Fruit fly (Drosophila melanogaster) whole organism, embryonic: ENCODE results near the gene CG14805.

Experiments
- Abd-B ChIP-seq: fragments of 200-800 bp; sonication (Bioruptor generic); optimal IDR thresholded peaks from 2 replicates; lab custom pipeline; 2018; ENCODE audit warnings: missing biosample characterization, mild to moderate bottlenecking, missing genetic modification characterization, moderate library complexity
- Blimp-1 ChIP-seq: fragments of 200-800 bp; sonication (Bioruptor generic); optimal IDR thresholded peaks from 3 replicates; lab custom pipeline; 2018; ENCODE audit warnings: missing biosample characterization, missing genetic modification characterization, mild to moderate bottlenecking, moderate library complexity, missing genetic modification reagents
- CG10267 ChIP-seq: fragments of 200-800 bp; sonication (Bioruptor generic); optimal IDR thresholded peaks from 2 replicates; lab custom pipeline; 2018; ENCODE audit warnings: missing biosample characterization, mild to moderate bottlenecking, missing genetic modification characterization, moderate library complexity
- CG10366 ChIP-seq: fragments of 200-800 bp; sonication (Bioruptor generic); IDR thresholded peaks from 2 replicates; pipeline ENCODE4 v1.3.6; 2022; ENCODE audit warnings: missing biosample characterization, missing genetic modification characterization
- CG11695 ChIP-seq: fragments of 200-800 bp; sonication (Bioruptor generic); IDR thresholded peaks from 3 replicates; pipeline ENCODE4 v1.3.6; 2022; ENCODE audit warnings: missing biosample characterization, missing genetic modification characterization
- CG12071 ChIP-seq: fragments of 200-800 bp; sonication (Bioruptor generic); optimal IDR thresholded peaks from 3 replicates; lab custom pipeline; 2018; ENCODE audit warnings: missing biosample characterization, mild to moderate bottlenecking, missing genetic modification characterization
- CG12104 ChIP-seq: fragments of 200-800 bp; sonication (Bioruptor generic); optimal IDR thresholded peaks from 3 replicates; lab custom pipeline; 2016; ENCODE audit warnings: missing biosample characterization, missing genetic modification characterization
- CG12155 ChIP-seq: fragments of 200-800 bp; sonication (Bioruptor generic); optimal IDR thresholded peaks from 3 replicates; lab custom pipeline; 2016; ENCODE audit warnings: missing biosample characterization, missing genetic modification characterization
- CG14441 ChIP-seq: fragments of 200-800 bp; sonication (Bioruptor generic); IDR thresholded peaks from 2 replicates; pipeline ENCODE4 v1.3.6; 2022; ENCODE audit warnings: missing biosample characterization, missing genetic modification characterization
- CG15073 ChIP-seq: fragments of 200-800 bp; sonication (Bioruptor generic); optimal IDR thresholded peaks from 2 replicates; lab custom pipeline; 2016; ENCODE audit warnings: missing biosample characterization, missing genetic modification characterization
- CG15479 ChIP-seq: fragments of 200-800 bp; sonication (Bioruptor generic); optimal IDR thresholded peaks from 3 replicates; lab custom pipeline; 2019; ENCODE audit warnings: missing biosample characterization, mild to moderate bottlenecking, missing genetic modification characterization, moderate library complexity
- CG17186 ChIP-seq: fragments of 200-800 bp; sonication (Bioruptor generic); optimal IDR thresholded peaks from 3 replicates; lab custom pipeline; 2017; ENCODE audit warnings: missing biosample characterization, missing genetic modification reagents, missing genetic modification characterization
- CG34224 ChIP-seq: fragments of 200-800 bp; sonication (Bioruptor generic); IDR thresholded peaks from 3 replicates; pipeline ENCODE4 v1.3.6; 2022; ENCODE audit warnings: missing biosample characterization, missing genetic modification characterization; ENCODE audit not compliant: partially characterized antibody
- CG34422 ChIP-seq: fragments of 200-800 bp; sonication (Bioruptor generic); IDR thresholded peaks from 3 replicates; pipeline ENCODE4 v1.3.6; 2022; ENCODE audit warnings: missing biosample characterization, missing genetic modification characterization
- CG5180 ChIP-seq: fragments of 200-800 bp; sonication (Bioruptor generic); optimal IDR thresholded peaks from 3 replicates; lab custom pipeline; 2017; ENCODE audit warnings: missing biosample characterization, missing genetic modification characterization, mild to moderate bottlenecking, moderate library complexity, missing genetic modification reagents
- CG5245 ChIP-seq: fragments of 200-800 bp; sonication (Bioruptor generic); optimal IDR thresholded peaks from 3 replicates; lab custom pipeline; 2016; ENCODE audit warnings: missing biosample characterization, missing genetic modification characterization
- CG7556 ChIP-seq: fragments of 200-800 bp; sonication (Bioruptor generic); optimal IDR thresholded peaks from 2 replicates; lab custom pipeline; 2017; ENCODE audit warnings: missing biosample characterization, mild to moderate bottlenecking, missing genetic modification characterization
- CG7987 ChIP-seq: fragments of 200-800 bp; sonication (Bioruptor generic); optimal IDR thresholded peaks from 2 replicates; lab custom pipeline; 2018; ENCODE audit warnings: missing biosample characterization, mild to moderate bottlenecking, missing genetic modification characterization, moderate library complexity
- CG9932 ChIP-seq: fragments of 200-800 bp; sonication (Bioruptor generic); IDR thresholded peaks from 2 replicates; pipeline ENCODE4 v1.3.6; 2022; ENCODE audit warnings: missing biosample characterization, missing genetic modification characterization
- D19B ChIP-seq: fragments of 200-800 bp; sonication (Bioruptor generic); optimal IDR thresholded peaks from 2 replicates; lab custom pipeline; 2017; ENCODE audit warnings: missing biosample characterization, mild to moderate bottlenecking, missing genetic modification characterization
- E2f1 ChIP-seq: fragments of 200-800 bp; sonication (Bioruptor generic); IDR thresholded peaks from 2 replicates; pipeline ENCODE4 v1.3.6; 2022; ENCODE audit warnings: missing biosample characterization, missing genetic modification characterization
- Fer1 ChIP-seq: fragments of 200-800 bp; sonication (Bioruptor generic); optimal IDR thresholded peaks from 2 replicates; lab custom pipeline; 2017; ENCODE audit warnings: missing biosample characterization, mild to moderate bottlenecking, missing genetic modification characterization
- HLH3B ChIP-seq: fragments of 200-800 bp; sonication (Bioruptor generic); IDR thresholded peaks from 2 replicates; pipeline ENCODE4 v1.3.6; 2022; ENCODE audit warnings: missing biosample characterization, missing genetic modification characterization
- Hr78 ChIP-seq, 2 experiments: fragments of 200-800 bp in 1 of 2; fragments of >200 bp in 1 of 2; sonication (Bioruptor generic) in 1 of 2; optimal IDR thresholded peaks; 2 replicates each; lab custom pipeline; 2017 to 2019; ENCODE audit warnings: missing biosample characterization in 2 of 2, missing genetic modification characterization in 2 of 2, mild to moderate bottlenecking in 1 of 2, moderate library complexity in 1 of 2
- Med ChIP-seq: fragments of 200-800 bp; sonication (Bioruptor generic); peaks from one replicate; lab custom pipeline; 2016; ENCODE audit warnings: missing biosample characterization, missing genetic modification characterization, mild to moderate bottlenecking, inconsistent platforms, moderate library complexity
- NC2α ChIP-seq: fragments of 200-800 bp; sonication (Bioruptor generic); optimal IDR thresholded peaks from 2 replicates; lab custom pipeline; 2016; ENCODE audit warnings: missing biosample characterization, missing genetic modification characterization
- Nf-YB ChIP-seq: fragments of 200-800 bp; sonication (Bioruptor generic); optimal IDR thresholded peaks from 3 replicates; lab custom pipeline; 2019; ENCODE audit warnings: missing biosample characterization, mild to moderate bottlenecking, missing genetic modification characterization, moderate library complexity
- Ssrp ChIP-seq: fragments of 200-800 bp; sonication (Bioruptor generic); optimal IDR thresholded peaks from 2 replicates; lab custom pipeline; 2018; ENCODE audit warnings: missing biosample characterization, mild to moderate bottlenecking, missing genetic modification characterization, moderate library complexity
- ato ChIP-seq: fragments of 200-800 bp; sonication (Bioruptor generic); IDR thresholded peaks from 2 replicates; pipeline ENCODE4 v1.3.6; 2022; ENCODE audit warnings: missing biosample characterization, missing genetic modification characterization; ENCODE audit not compliant: partially characterized antibody
- br ChIP-seq: fragments of >200 bp; optimal IDR thresholded peaks from 2 replicates; lab custom pipeline; 2017
- chif ChIP-seq, 2 experiments: fragments of 200-800 bp; sonication (Bioruptor generic); optimal IDR thresholded peaks; 3 replicates each; lab custom pipeline; 2016; ENCODE audit warnings: missing biosample characterization in 2 of 2, missing genetic modification characterization in 2 of 2
- chinmo ChIP-seq: fragments of 200-800 bp; sonication (Bioruptor generic); IDR thresholded peaks from 4 replicates; pipeline ENCODE4 v1.3.6; 2022; ENCODE audit warnings: missing biosample characterization, missing genetic modification characterization; ENCODE audit not compliant: partially characterized antibody
- danr ChIP-seq: fragments of 200-800 bp; sonication (Bioruptor generic); IDR thresholded peaks from 2 replicates; pipeline ENCODE4 v1.3.6; 2022; ENCODE audit warnings: missing biosample characterization, missing genetic modification characterization
- gsb-n ChIP-seq: fragments of 200-800 bp; sonication (Bioruptor generic); optimal IDR thresholded peaks from 3 replicates; lab custom pipeline; 2018; ENCODE audit warnings: missing biosample characterization, mild to moderate bottlenecking, missing genetic modification characterization
- hb ChIP-seq: fragments of 200-800 bp; sonication (Bioruptor generic); IDR thresholded peaks from 3 replicates; pipeline ENCODE4 v1.3.6; 2022; ENCODE audit warnings: missing biosample characterization, missing genetic modification characterization; ENCODE audit not compliant: partially characterized antibody
- jumu ChIP-seq: fragments of 200-800 bp; sonication (Bioruptor generic); optimal IDR thresholded peaks from 3 replicates; lab custom pipeline; 2016; ENCODE audit warnings: missing biosample characterization, missing genetic modification characterization
- kay ChIP-seq: fragments of 200-800 bp; sonication (Bioruptor generic); optimal IDR thresholded peaks from 2 replicates; lab custom pipeline; 2016; ENCODE audit warnings: missing biosample characterization, missing genetic modification characterization
- klu ChIP-seq: fragments of 200-800 bp; sonication (Bioruptor generic); IDR thresholded peaks from 2 replicates; pipeline ENCODE4 v1.3.6; 2022; ENCODE audit warnings: missing biosample characterization, missing genetic modification characterization
- nom ChIP-seq: fragments of 200-800 bp; sonication (Bioruptor generic); optimal IDR thresholded peaks from 2 replicates; lab custom pipeline; 2017; ENCODE audit warnings: missing biosample characterization, missing genetic modification characterization, mild to moderate bottlenecking, moderate library complexity, missing genetic modification reagents
- pita ChIP-seq: fragments of 200-800 bp; sonication (Bioruptor generic); optimal IDR thresholded peaks from 2 replicates; lab custom pipeline; 2017; ENCODE audit warnings: missing biosample characterization, mild to moderate bottlenecking, missing genetic modification characterization
- ranshi ChIP-seq: fragments of 200-800 bp; sonication (Bioruptor generic); IDR thresholded peaks from 2 replicates; pipeline ENCODE4 v1.3.6; 2022; ENCODE audit warnings: missing biosample characterization, missing genetic modification characterization
- repo ChIP-seq: fragments of 200-800 bp; sonication (Bioruptor generic); optimal IDR thresholded peaks from 2 replicates; lab custom pipeline; 2016; ENCODE audit warnings: missing biosample characterization, missing genetic modification characterization
- schlank ChIP-seq: fragments of 200-800 bp; sonication (Bioruptor generic); optimal IDR thresholded peaks from 2 replicates; lab custom pipeline; 2018; ENCODE audit warnings: missing biosample characterization, mild to moderate bottlenecking, missing genetic modification characterization
- sens-2 ChIP-seq: fragments of 200-800 bp; sonication (Bioruptor generic); IDR thresholded peaks from 2 replicates; pipeline ENCODE4 v1.3.6; 2022; ENCODE audit warnings: missing biosample characterization, missing genetic modification characterization
- sna ChIP-seq: fragments of 200-800 bp; sonication (Bioruptor generic); IDR thresholded peaks from 2 replicates; pipeline ENCODE4 v1.3.6; 2022; ENCODE audit warnings: missing biosample characterization, missing genetic modification characterization; ENCODE audit not compliant: partially characterized antibody
- sqz ChIP-seq: fragments of 200-800 bp; sonication (Bioruptor generic); optimal IDR thresholded peaks from 3 replicates; lab custom pipeline; 2018; ENCODE audit warnings: missing biosample characterization, mild to moderate bottlenecking, missing genetic modification characterization
- stc ChIP-seq: fragments of 200-800 bp; sonication (Bioruptor generic); IDR thresholded peaks from 2 replicates; pipeline ENCODE4 v1.3.6; 2022; ENCODE audit warnings: missing biosample characterization, missing genetic modification characterization
- sug ChIP-seq: fragments of 200-800 bp; optimal IDR thresholded peaks from 2 replicates; lab custom pipeline; 2019; ENCODE audit warnings: missing biosample characterization, mild to moderate bottlenecking, missing genetic modification characterization, moderate library complexity
- twi ChIP-seq: fragments of 200-800 bp; optimal IDR thresholded peaks from 2 replicates; lab custom pipeline; 2019; ENCODE audit warnings: missing biosample characterization, mild to moderate bottlenecking, missing genetic modification characterization, moderate library complexity
- usp ChIP-seq: fragments of >200 bp; optimal IDR thresholded peaks from 2 replicates; lab custom pipeline; 2017; ENCODE audit warnings: missing biosample characterization, missing genetic modification characterization
- vvl ChIP-seq: fragments of 200-800 bp; sonication (Bioruptor generic); IDR thresholded peaks from 2 replicates; pipeline ENCODE4 v1.3.6; 2022; ENCODE audit warnings: missing biosample characterization, missing genetic modification characterization

Gene CG14805

DNA sequence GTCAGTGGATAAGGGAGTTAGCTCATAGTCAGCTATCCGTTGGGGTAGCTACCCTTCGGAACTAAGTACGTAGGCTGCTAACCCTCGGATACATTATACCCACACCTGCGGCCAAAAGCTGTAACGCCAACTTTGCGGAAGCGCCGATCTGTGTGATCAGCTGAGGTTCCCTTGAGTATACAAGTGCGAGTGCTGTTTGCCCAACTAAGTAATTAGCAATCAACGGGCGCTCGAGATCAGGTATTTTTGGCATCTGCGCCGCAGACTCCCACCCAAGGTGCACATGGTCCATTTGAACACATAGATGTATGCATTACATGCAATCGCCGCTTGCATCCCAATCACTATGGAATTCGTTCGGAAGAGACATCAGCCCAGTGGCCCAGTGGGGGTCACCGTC, 23.0 kb upstream of the CG14805 start (continued):
- TF ChIP-seq CG34224 (GFP tag; lab: Robert Waterston, UW), result no peak
- TF ChIP-seq gsb-n, result no peak
- TF ChIP-seq vvl (GFP tag; lab: Robert Waterston, UW), result peak; percentile 50; the same call in 1 of the 2 replicates
- TF ChIP-seq ato, result no peak
- no peak for TF ChIP-seq sna (GFP tag; lab: Robert Waterston, UW)
- no peak for TF ChIP-seq CG34422 (GFP tag; lab: Robert Waterston, UW)
- peak; percentile 72 for TF ChIP-seq CG7556 (GFP tag; lab: Kevin White, UChicago)
- TF ChIP-seq CG7987 (GFP tag; lab: Kevin White, UChicago), result peak; percentile 86
- no peak for TF ChIP-seq Hr78 (GFP tag; optimal IDR thresholded peaks at IDR 0.05; lab: Kevin White, UChicago)
- no peak for TF ChIP-seq Abd-B (GFP tag; lab: Kevin White, UChicago)
- peak; percentile 73 for TF ChIP-seq CG11695 (GFP tag; lab: Robert Waterston, UW)
- no peak for TF ChIP-seq Ssrp (tag; lab: Kevin White, UChicago)
- TF ChIP-seq CG9932 (GFP tag; lab: Robert Waterston, UW), result peak; percentile 52
- no peak for TF ChIP-seq chinmo (GFP tag; lab: Robert Waterston, UW)
- TF ChIP-seq Med (GFP tag; lab: Kevin White, UChicago), result peak; percentile 94
- TF ChIP-seq Nf-YB (GFP tag; lab: Kevin White, UChicago), result no peak
- TF ChIP-seq kay (GFP tag; lab: Kevin White, UChicago), result peak; percentile 10
- peak; percentile 32; the same call in 1 of the 2 replicates for TF ChIP-seq klu (GFP tag; lab: Robert Waterston, UW)
- no peak for TF ChIP-seq CG10267
- TF ChIP-seq br (lab: Kevin White, UChicago), result no peak
- 0 out of 2 replicates have a peak, but pooled peaks have one; percentile 24 for TF ChIP-seq danr (GFP tag; lab: Robert Waterston, UW)
- TF ChIP-seq twi (tag; lab: Kevin White, UChicago), result no peak
- peak; percentile 72 for TF ChIP-seq ranshi (GFP tag; lab: Robert Waterston, UW)
- TF ChIP-seq CG17186 (GFP tag; lab: Kevin White, UChicago), result no peak
- peak; percentile 56 for TF ChIP-seq D19B (GFP tag; lab: Kevin White, UChicago)
- TF ChIP-seq CG12104 (GFP tag; lab: Kevin White, UChicago), result peak; percentile 49
- TF ChIP-seq HLH3B (GFP tag; lab: Robert Waterston, UW), result peak; percentile 74; the same call in 1 of the 2 replicates
- TF ChIP-seq CG14441 (GFP tag; lab: Robert Waterston, UW), result peak; percentile 55; the same call in 1 of the 2 replicates
- TF ChIP-seq stc (GFP tag; lab: Robert Waterston, UW), result 0 out of 2 replicates have a peak, but pooled peaks have one; percentile 9
- peak; percentile 6 for TF ChIP-seq CG12155
- TF ChIP-seq chif (GFP tag; optimal IDR thresholded peaks at IDR 0.05; lab: Kevin White, UChicago), result peak in 1 of 2 experiments; percentile 53
- TF ChIP-seq hb, result no peak
- TF ChIP-seq nom (GFP tag; lab: Kevin White, UChicago), result no peak
- no peak for TF ChIP-seq usp (GFP tag; lab: Kevin White, UChicago)
- TF ChIP-seq sens-2 (GFP tag; lab: Robert Waterston, UW), result no peak
- no peak for TF ChIP-seq CG15479 (GFP tag; lab: Kevin White, UChicago)
- no peak for TF ChIP-seq CG5245 (GFP tag; lab: Kevin White, UChicago)
- peak; percentile 56 for TF ChIP-seq sug (tag; lab: Kevin White, UChicago)
- TF ChIP-seq CG12071 (GFP tag; lab: Kevin White, UChicago), result peak; percentile 84
- TF ChIP-seq NC2α (GFP tag; lab: Kevin White, UChicago), result peak; percentile 34
- peak; percentile 62; the same call in 1 of the 2 replicates for TF ChIP-seq E2f1 (GFP tag; lab: Robert Waterston, UW)
- TF ChIP-seq CG5180 (GFP tag; lab: Kevin White, UChicago), result peak; percentile 66
- TF ChIP-seq CG15073 (GFP tag; lab: Kevin White, UChicago), result no peak
- TF ChIP-seq jumu (GFP tag; lab: Kevin White, UChicago), result peak; percentile 51
- TF ChIP-seq repo (GFP tag; lab: Kevin White, UChicago), result peak; percentile 34
- TF ChIP-seq schlank (tag; lab: Kevin White, UChicago), result peak; percentile 84
- no peak for TF ChIP-seq CG10366
- no peak for TF ChIP-seq pita (GFP tag; lab: Kevin White, UChicago)
- TF ChIP-seq Blimp-1 (GFP tag; lab: Kevin White, UChicago), result no peak
- TF ChIP-seq Fer1, result peak; percentile 95
- TF ChIP-seq sqz (GFP tag; lab: Kevin White, UChicago), result no peak
